Fruit fly (Drosophila melanogaster): ENCODE data around the gene Xrcc2.

The Xrcc2 gene

DNA sequence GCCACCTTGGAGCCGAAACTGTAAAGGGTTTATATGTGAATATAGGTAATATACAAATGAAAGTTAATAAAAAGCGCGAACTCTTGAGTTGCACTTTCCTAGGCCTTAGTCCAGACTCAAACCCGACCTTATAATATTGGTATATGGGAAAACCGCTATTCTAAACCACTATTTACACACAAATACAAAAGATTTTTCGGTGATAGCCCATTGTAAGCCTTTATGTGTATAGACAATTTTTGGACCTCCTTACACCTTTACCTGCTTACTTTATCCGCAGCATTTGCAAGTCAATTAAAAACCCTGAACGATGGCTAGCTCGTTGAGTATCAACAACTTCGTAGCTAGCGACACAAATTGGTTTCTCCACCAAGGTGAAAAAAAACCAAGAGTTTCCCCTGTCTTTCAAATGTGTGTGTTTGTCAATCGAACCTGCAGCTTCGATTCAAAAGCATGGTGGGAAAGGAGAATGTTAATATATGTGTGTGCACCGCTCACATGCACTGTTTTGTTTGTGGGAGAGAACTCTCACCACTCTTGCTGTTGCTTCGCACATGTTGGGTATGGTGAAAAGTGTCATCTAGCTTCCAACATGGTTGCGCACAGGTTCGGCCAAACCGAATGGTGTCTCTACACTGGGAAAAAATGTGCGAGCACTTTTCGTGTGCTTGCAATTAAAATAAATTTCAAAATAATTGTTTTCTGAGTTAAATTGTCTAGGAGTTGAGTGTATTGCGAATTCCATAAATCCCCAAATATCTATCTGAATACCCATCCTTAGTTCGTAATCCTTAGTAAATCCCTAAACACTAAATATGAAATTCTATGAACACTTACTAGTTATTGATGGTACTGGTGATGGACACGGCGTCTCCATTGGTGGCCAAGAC lies 7.0 kb downstream of the Xrcc2 start (continued):
- TF ChIP-seq CG18262 (tag; optimal IDR thresholded peaks at IDR 0.05), result peak; percentile 78
- TF ChIP-seq slou (GFP tag; optimal IDR thresholded peaks at IDR 0.05), result peak; percentile 59
- no peak for TF ChIP-seq CG10431 (GFP tag; optimal IDR thresholded peaks at IDR 0.05)
- TF ChIP-seq CG11456 (GFP tag; IDR thresholded peaks at IDR 0.05), result peak; percentile 86
- TF ChIP-seq HLH4C (GFP tag; IDR thresholded peaks at IDR 0.05; ENCODE audit: partially characterized antibody), result no peak
- no peak for TF ChIP-seq sd (tag; optimal IDR thresholded peaks at IDR 0.05)
- no peak for TF ChIP-seq BEAF-32 (GFP tag; optimal IDR thresholded peaks at IDR 0.05)
- peak; percentile 55 for TF ChIP-seq E2f2 (GFP tag; IDR thresholded peaks at IDR 0.05)
- peak; percentile 74 for TF ChIP-seq repo (GFP tag; optimal IDR thresholded peaks at IDR 0.05)
- no peak for TF ChIP-seq cad (GFP tag; optimal IDR thresholded peaks at IDR 0.05)
- TF ChIP-seq Ada2b (GFP tag; IDR thresholded peaks at IDR 0.05), result peak; percentile 87
- TF ChIP-seq Med (GFP tag), result peak; percentile 97
- TF ChIP-seq ewg (GFP tag; optimal IDR thresholded peaks at IDR 0.05), result peak; percentile 47
- TF ChIP-seq CG10147 (GFP tag; optimal IDR thresholded peaks at IDR 0.05), result peak; percentile 68
- TF ChIP-seq CG34376 (GFP tag; optimal IDR thresholded peaks at IDR 0.05), result no peak
- peak; percentile 87 for TF ChIP-seq tin (GFP tag; optimal IDR thresholded peaks at IDR 0.05)
- peak; percentile 65 for TF ChIP-seq her (GFP tag; optimal IDR thresholded peaks at IDR 0.05)
- TF ChIP-seq Drgx (GFP tag; IDR thresholded peaks at IDR 0.05), result peak; percentile 83
- TF ChIP-seq CG1024 (GFP tag; IDR thresholded peaks at IDR 0.05), result peak; percentile 74
- TF ChIP-seq lilli (GFP tag; optimal IDR thresholded peaks at IDR 0.05), result peak; percentile 81
- no peak for TF ChIP-seq nerfin-2 (GFP tag; IDR thresholded peaks at IDR 0.05; ENCODE audit: partially characterized antibody)
- peak; percentile 15 for TF ChIP-seq CG9817 (tag; optimal IDR thresholded peaks at IDR 0.05)
- peak; percentile 67 for TF ChIP-seq CG1233 (GFP tag; optimal IDR thresholded peaks at IDR 0.05)
- peak; percentile 63 for TF ChIP-seq CG1647 (GFP tag; optimal IDR thresholded peaks at IDR 0.05)
- TF ChIP-seq emc (GFP tag; optimal IDR thresholded peaks at IDR 0.05), result peak; percentile 19
- peak; percentile 78 for TF ChIP-seq CG2712 (tag; optimal IDR thresholded peaks at IDR 0.05)
- TF ChIP-seq CG6854 (GFP tag; optimal IDR thresholded peaks at IDR 0.05), result peak; percentile 67
- no peak for TF ChIP-seq insv (GFP tag; optimal IDR thresholded peaks at IDR 0.05)
- TF ChIP-seq CG11085 (GFP tag; IDR thresholded peaks at IDR 0.05), result peak; percentile 45; the same call in 1 of the 2 replicates
- no peak for TF ChIP-seq CG17912 (GFP tag; optimal IDR thresholded peaks at IDR 0.05)
- TF ChIP-seq CG10654 (GFP tag; optimal IDR thresholded peaks at IDR 0.05), result peak; percentile 81
- no peak for TF ChIP-seq CG13287 (GFP tag; IDR thresholded peaks at IDR 0.05; ENCODE audit: partially characterized antibody)
- TF ChIP-seq CG4707 (GFP tag; optimal IDR thresholded peaks at IDR 0.05), result peak; percentile 48
- peak; percentile 78 for TF ChIP-seq bab2 (GFP tag; optimal IDR thresholded peaks at IDR 0.05)
- peak; percentile 66 for TF ChIP-seq maf-S (GFP tag; optimal IDR thresholded peaks at IDR 0.05)
- TF ChIP-seq pb (GFP tag; optimal IDR thresholded peaks at IDR 0.05), result peak; percentile 70
- peak; percentile 65; the same call in 1 of the 2 replicates for TF ChIP-seq peb (GFP tag; IDR thresholded peaks at IDR 0.05)
- peak; percentile 41 for TF ChIP-seq salm (tag; optimal IDR thresholded peaks at IDR 0.05)
- peak; percentile 68 for TF ChIP-seq ttk (GFP tag; IDR thresholded peaks at IDR 0.05)
- peak; percentile 88 for TF ChIP-seq Atf6 (GFP tag; IDR thresholded peaks at IDR 0.05)
- TF ChIP-seq Usf (GFP tag; optimal IDR thresholded peaks at IDR 0.05), result peak; percentile 32
- peak; percentile 90 for TF ChIP-seq CG17328 (GFP tag; IDR thresholded peaks at IDR 0.05)
- no peak for TF ChIP-seq Fer2 (tag; optimal IDR thresholded peaks at IDR 0.05)
- no peak for TF ChIP-seq Elba2 (GFP tag; optimal IDR thresholded peaks at IDR 0.05)
- TF ChIP-seq CG15514 (GFP tag; optimal IDR thresholded peaks at IDR 0.05), result peak; percentile 74
- peak; percentile 68 for TF ChIP-seq CG18011 (GFP tag; optimal IDR thresholded peaks at IDR 0.05)
- TF ChIP-seq Fer1 (GFP tag; optimal IDR thresholded peaks at IDR 0.05), result peak; percentile 72
- TF ChIP-seq MESR4 (GFP tag; optimal IDR thresholded peaks at IDR 0.05), result peak; percentile 10
- peak; percentile 5 for TF ChIP-seq oc (tag; optimal IDR thresholded peaks at IDR 0.05)

Data from whole organism, embryonic.